Worm (Caenorhabditis elegans): ENCODE data around the gene irld-4.

The irld-4 gene

DNA sequence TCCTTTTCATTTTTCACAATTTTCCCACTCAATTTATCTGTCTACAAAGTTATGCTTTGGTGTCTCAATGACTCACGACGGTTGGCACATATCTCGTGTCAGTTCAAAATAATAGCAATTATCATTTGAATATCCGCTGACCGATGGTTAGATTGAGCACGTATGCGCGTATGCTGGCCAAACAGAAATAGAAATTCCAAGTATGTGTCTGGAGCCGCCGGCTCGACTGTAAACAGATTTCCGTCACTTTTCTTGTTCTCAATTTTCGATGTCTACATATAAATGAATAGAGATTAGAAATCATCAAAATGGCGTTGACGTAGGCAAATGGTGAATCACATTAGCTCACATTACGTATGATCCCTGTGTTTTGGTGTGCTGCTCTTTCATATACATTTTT lies 11.8 kb upstream of the irld-4 start (continued):
- TF ChIP-seq tlp-1 (tag; optimal IDR thresholded peaks at IDR 0.05): no peak
- TF ChIP-seq nhr-237 (tag; optimal IDR thresholded peaks at IDR 0.05): no peak
- no peak for TF ChIP-seq efl-1 (optimal IDR thresholded peaks at IDR 0.05)
- TF ChIP-seq efl-1 (GFP tag; optimal IDR thresholded peaks at IDR 0.05 in 1 of 2): peak in 1 of 2 experiments; percentile 19
- no peak for TF ChIP-seq egl-27 (tag; optimal IDR thresholded peaks at IDR 0.05)
- TF ChIP-seq elt-2 (tag; optimal IDR thresholded peaks at IDR 0.05): no peak
- no peak for TF ChIP-seq ces-1 (GFP tag; optimal IDR thresholded peaks at IDR 0.05)
- TF ChIP-seq fos-1 (tag; optimal IDR thresholded peaks at IDR 0.05): no peak
- TF ChIP-seq nhr-71 (tag; optimal IDR thresholded peaks at IDR 0.05): peak; percentile 77
- TF ChIP-seq fkh-10 (GFP tag; optimal IDR thresholded peaks at IDR 0.05): peak; percentile 4
- TF ChIP-seq hlh-4 (tag; optimal IDR thresholded peaks at IDR 0.05): no peak
- TF ChIP-seq nhr-20 (tag; optimal IDR thresholded peaks at IDR 0.05): peak; percentile 34

DNA sequence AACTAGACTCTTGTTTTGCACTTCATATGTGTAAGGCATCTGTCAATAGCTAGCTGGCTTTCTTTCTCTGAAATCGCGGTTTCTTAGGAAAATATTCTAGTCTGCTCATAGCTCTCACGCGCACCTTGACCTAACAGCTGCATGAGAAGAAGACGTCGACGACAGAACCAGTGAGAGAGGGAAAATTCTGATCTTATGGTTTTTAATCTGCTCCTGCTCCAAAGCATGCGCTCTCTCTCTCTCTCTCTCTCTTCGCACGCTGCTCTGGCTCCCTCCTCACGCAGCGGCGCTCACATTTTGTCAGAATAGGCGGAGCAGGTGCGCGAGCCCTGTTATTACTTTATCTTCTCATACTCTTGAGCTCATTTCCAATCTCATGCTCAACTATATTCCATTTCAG lies 10.8 kb upstream of the irld-4 start:
- TF ChIP-seq ztf-11 (tag; optimal IDR thresholded peaks at IDR 0.05) (no peak), mef-2 (tag; optimal IDR thresholded peaks at IDR 0.05) (no peak), lsy-2 (tag; optimal IDR thresholded peaks at IDR 0.05) (peak; percentile 29 to 31), fkh-10 (GFP tag; optimal IDR thresholded peaks at IDR 0.05) (peak; percentile 54), hlh-17 (GFP tag; optimal IDR thresholded peaks at IDR 0.05; ENCODE audit: borderline replicate concordance) (no peak), vab-15 (tag; optimal IDR thresholded peaks at IDR 0.05) (no peak), nhr-90 (tag; optimal IDR thresholded peaks at IDR 0.05; ENCODE audit: poor library complexity) (no peak), xbp-1 (tag; optimal IDR thresholded peaks at IDR 0.05) (peak; percentile 14), tbx-2 (tag; optimal IDR thresholded peaks at IDR 0.05) (peak; percentile 34), ces-1 (GFP tag; optimal IDR thresholded peaks at IDR 0.05) (no peak), efl-1 (optimal IDR thresholded peaks at IDR 0.05) (peak in 1 of 2 experiments; percentile 3), efl-1 (GFP tag; optimal IDR thresholded peaks at IDR 0.05 in 1 of 2) (peak in 1 of 2 experiments; percentile 19), pag-3 (tag; optimal IDR thresholded peaks at IDR 0.05; ENCODE audit: borderline replicate concordance, insufficient read depth) (no peak), isw-1 (GFP tag; IDR thresholded peaks at IDR 0.05) (no peak), hpl-2 (GFP tag; optimal IDR thresholded peaks at IDR 0.05) (no peak), elt-3 (tag; optimal IDR thresholded peaks at IDR 0.05) (no peak), nhr-77 (tag; optimal IDR thresholded peaks at IDR 0.05) (peak; percentile 30), C04F5.9 (tag; optimal IDR thresholded peaks at IDR 0.05) (no peak), nhr-85 (tag) (no peak), snu-23 (GFP tag; optimal IDR thresholded peaks at IDR 0.05) (peak; percentile 35), egl-13 (tag; optimal IDR thresholded peaks at IDR 0.05) (peak; percentile 61), unc-130 (tag; optimal IDR thresholded peaks at IDR 0.05) (no peak), grh-1 (GFP tag; IDR thresholded peaks at IDR 0.05) (no peak), elt-2 (tag; optimal IDR thresholded peaks at IDR 0.05) (no peak), ceh-88 (GFP tag; IDR thresholded peaks at IDR 0.05) (no peak; the same call in 1 of the 2 replicates), sptf-1 (tag; optimal IDR thresholded peaks at IDR 0.05) (no peak), dpl-1 (GFP tag; optimal IDR thresholded peaks at IDR 0.05) (no peak), nhr-84 (tag; optimal IDR thresholded peaks at IDR 0.05) (no peak), nhr-237 (tag; optimal IDR thresholded peaks at IDR 0.05) (no peak), unc-62 (GFP tag; optimal IDR thresholded peaks at IDR 0.05) (no peak), nhr-28 (tag; optimal IDR thresholded peaks at IDR 0.05) (no peak), aha-1 (tag; optimal IDR thresholded peaks at IDR 0.05) (no peak), alr-1 (tag; optimal IDR thresholded peaks at IDR 0.05; ENCODE audit: borderline replicate concordance) (no peak), nhr-20 (tag; optimal IDR thresholded peaks at IDR 0.05) (peak; percentile 94), F16B12.6 (tag; optimal IDR thresholded peaks at IDR 0.05) (no peak), fkh-4 (tag; optimal IDR thresholded peaks at IDR 0.05; ENCODE audit: borderline replicate concordance) (no peak), Y116A8C.19 (tag; optimal IDR thresholded peaks at IDR 0.05; ENCODE audit: borderline replicate concordance) (no peak), C34B4.2 (tag; optimal IDR thresholded peaks at IDR 0.05) (no peak), mdl-1 (tag; optimal IDR thresholded peaks at IDR 0.05) (no peak), nhr-47 (tag; optimal IDR thresholded peaks at IDR 0.05) (peak; percentile 75), nhr-11 (tag; optimal IDR thresholded peaks at IDR 0.05) (no peak), lin-13 (GFP tag; optimal IDR thresholded peaks at IDR 0.05) (no peak), dsc-1 (tag; optimal IDR thresholded peaks at IDR 0.05) (peak; percentile 63), ztf-4 (tag; optimal IDR thresholded peaks at IDR 0.05) (no peak), lin-15B (tag; optimal IDR thresholded peaks at IDR 0.05) (no peak), swsn-7 (tag; optimal IDR thresholded peaks at IDR 0.05) (peak; percentile 52)

Measured in whole organism, L1 larva.